Worm (Caenorhabditis elegans) whole organism, L2 larva: ENCODE measurements around the gene ZK1010.5.

Experiments
- F13H6.1 ChIP-seq: sonication (generic microtip); optimal IDR thresholded peaks from 2 replicates; lab custom pipeline; 2016; ENCODE audit warnings: missing genetic modification characterization, missing compliant biosample characterization
- R02D3.7 ChIP-seq: fragments of 150-350 bp; optimal IDR thresholded peaks from 2 replicates; lab custom pipeline; 2014; ENCODE audit warnings: missing biosample characterization, missing genetic modification characterization
- Y55F3AM.14 ChIP-seq: fragments of 200-800 bp; sonication (Bioruptor generic); optimal IDR thresholded peaks from 2 replicates; lab custom pipeline; 2018; ENCODE audit warnings: mild to moderate bottlenecking, missing genetic modification characterization, missing compliant biosample characterization
- ZK546.5 ChIP-seq: sonication (generic microtip); optimal IDR thresholded peaks from 2 replicates; lab custom pipeline; 2017; ENCODE audit warnings: missing biosample characterization, missing genetic modification characterization
- ama-1 ChIP-seq: fragments of 150-350 bp; optimal IDR thresholded peaks from 2 replicates; lab custom pipeline; 2018; ENCODE audit warnings: inconsistent platforms
- blmp-1 ChIP-seq: sonication (generic microtip); optimal IDR thresholded peaks from 2 replicates; lab custom pipeline; 2017; ENCODE audit warnings: missing genetic modification characterization, mild to moderate bottlenecking, missing compliant biosample characterization, antibody characterized with exemption, moderate library complexity; ENCODE audit not compliant: insufficient read depth
- crh-2 ChIP-seq: sonication (generic microtip); optimal IDR thresholded peaks from 2 replicates; lab custom pipeline; 2017; ENCODE audit warnings: missing biosample characterization, missing genetic modification characterization
- dmd-4 ChIP-seq: sonication (generic microtip); optimal IDR thresholded peaks from 2 replicates; lab custom pipeline; 2017; ENCODE audit warnings: missing biosample characterization, missing genetic modification characterization
- egl-27 ChIP-seq: sonication (generic microtip); optimal IDR thresholded peaks from 3 replicates; lab custom pipeline; 2017; ENCODE audit warnings: missing biosample characterization, missing genetic modification reagents, missing genetic modification characterization
- elt-1 ChIP-seq: fragments of 150-350 bp; optimal IDR thresholded peaks from 2 replicates; lab custom pipeline; 2014; ENCODE audit warnings: missing biosample characterization, missing genetic modification characterization
- elt-3 ChIP-seq: sonication (generic microtip); optimal IDR thresholded peaks from 2 replicates; lab custom pipeline; 2017; ENCODE audit warnings: missing biosample characterization, missing genetic modification characterization
- fos-1 ChIP-seq: fragments of 150-350 bp; optimal IDR thresholded peaks from 2 replicates; lab custom pipeline; 2014; ENCODE audit warnings: missing biosample characterization, missing genetic modification characterization
- lin-11 ChIP-seq: fragments of 150-350 bp; sonication (generic microtip); optimal IDR thresholded peaks from 2 replicates; lab custom pipeline; 2014; ENCODE audit warnings: missing biosample characterization, missing genetic modification characterization, inconsistent platforms, mixed read lengths
- lin-13 ChIP-seq: fragments of 150-350 bp; optimal IDR thresholded peaks from 2 replicates; lab custom pipeline; 2014; ENCODE audit warnings: missing biosample characterization, missing genetic modification reagents, missing genetic modification characterization
- lin-39 ChIP-seq: fragments of 150-350 bp; optimal IDR thresholded peaks from 2 replicates; lab custom pipeline; 2014; ENCODE audit warnings: missing biosample characterization, missing genetic modification reagents, missing genetic modification characterization
- lsy-2 ChIP-seq, 2 experiments: fragments of 150-350 bp in 1 of 2; sonication (generic microtip) in 1 of 2; optimal IDR thresholded peaks; 2 replicates each; lab custom pipeline; 2014 to 2017; ENCODE audit warnings: missing biosample characterization in 2 of 2, missing genetic modification characterization in 2 of 2
- mab-5 ChIP-seq: fragments of 150-350 bp; optimal IDR thresholded peaks from 2 replicates; lab custom pipeline; 2014; ENCODE audit warnings: missing biosample characterization, missing genetic modification characterization
- mbf-1 ChIP-seq: sonication (generic microtip); optimal IDR thresholded peaks from 2 replicates; lab custom pipeline; 2017; ENCODE audit warnings: missing biosample characterization, missing genetic modification characterization
- mdl-1 ChIP-seq, 2 experiments: fragments of 150-350 bp in 1 of 2; sonication (generic microtip) in 1 of 2; optimal IDR thresholded peaks; 2 replicates each; lab custom pipeline; 2017; ENCODE audit warnings: missing biosample characterization in 2 of 2, missing genetic modification characterization in 2 of 2
- nhr-10 ChIP-seq: sonication (generic microtip); optimal IDR thresholded peaks from 2 replicates; lab custom pipeline; 2017; ENCODE audit warnings: missing biosample characterization, missing genetic modification characterization
- nhr-129 ChIP-seq: fragments of 150-350 bp; optimal IDR thresholded peaks from 2 replicates; lab custom pipeline; 2014; ENCODE audit warnings: missing biosample characterization, missing genetic modification characterization
- nhr-237 ChIP-seq: fragments of 150-350 bp; optimal IDR thresholded peaks from 2 replicates; lab custom pipeline; 2014; ENCODE audit warnings: missing biosample characterization, missing genetic modification characterization
- nhr-25 ChIP-seq: fragments of 150-350 bp; sonication (generic microtip); optimal IDR thresholded peaks from 3 replicates; lab custom pipeline; 2014; ENCODE audit warnings: missing biosample characterization, missing genetic modification characterization
- nhr-6 ChIP-seq: fragments of 150-350 bp; optimal IDR thresholded peaks from 2 replicates; lab custom pipeline; 2014; ENCODE audit warnings: missing biosample characterization, missing genetic modification characterization
- peb-1 ChIP-seq: fragments of 150-350 bp; optimal IDR thresholded peaks from 2 replicates; lab custom pipeline; 2014; ENCODE audit warnings: missing biosample characterization, missing genetic modification characterization
- sem-4 ChIP-seq: fragments of 150-350 bp; optimal IDR thresholded peaks from 2 replicates; lab custom pipeline; 2014; ENCODE audit warnings: missing biosample characterization, missing genetic modification reagents, missing genetic modification characterization
- skn-1 ChIP-seq: sonication (generic microtip); optimal IDR thresholded peaks from 2 replicates; lab custom pipeline; 2017; ENCODE audit warnings: missing biosample characterization, missing genetic modification characterization
- sma-3 ChIP-seq: sonication (generic microtip); optimal IDR thresholded peaks from 2 replicates; lab custom pipeline; 2016; ENCODE audit warnings: missing genetic modification reagents, missing genetic modification characterization, missing compliant biosample characterization
- sma-9 ChIP-seq, 2 experiments: fragments of 150-350 bp in 1 of 2; sonication (generic microtip) in 1 of 2; optimal IDR thresholded peaks; 2 replicates each; lab custom pipeline; 2014 to 2016; ENCODE audit warnings: missing genetic modification characterization in 2 of 2, mild to moderate bottlenecking in 1 of 2, missing biosample characterization in 1 of 2, missing compliant biosample characterization in 1 of 2, missing genetic modification reagents in 1 of 2, moderate library complexity in 1 of 2
- snpc-4 ChIP-seq: fragments of 150-350 bp; optimal IDR thresholded peaks from 2 replicates; lab custom pipeline; 2014; ENCODE audit warnings: missing biosample characterization, missing genetic modification characterization
- unc-55 ChIP-seq: fragments of 150-350 bp; sonication (generic microtip); optimal IDR thresholded peaks from 3 replicates; lab custom pipeline; 2014; ENCODE audit warnings: missing biosample characterization, missing genetic modification reagents, missing genetic modification characterization
- unc-62 ChIP-seq: fragments of 150-350 bp; optimal IDR thresholded peaks from 2 replicates; lab custom pipeline; 2014; ENCODE audit warnings: missing biosample characterization, missing genetic modification reagents, missing genetic modification characterization
- zag-1 ChIP-seq: fragments of 150-350 bp; optimal IDR thresholded peaks from 2 replicates; lab custom pipeline; 2014; ENCODE audit warnings: missing biosample characterization, missing genetic modification characterization
- ztf-1 ChIP-seq: fragments of 200-800 bp; sonication (Bioruptor generic); conservative IDR thresholded peaks from 2 replicates; pipeline ENCODE4 v1.3.6; 2022; ENCODE audit warnings: missing genetic modification characterization, missing compliant biosample characterization
- ztf-11 ChIP-seq: sonication (generic microtip); optimal IDR thresholded peaks from 2 replicates; lab custom pipeline; 2017; ENCODE audit warnings: missing biosample characterization, missing genetic modification characterization
- ztf-4 ChIP-seq: fragments of 150-350 bp; optimal IDR thresholded peaks from 2 replicates; lab custom pipeline; 2014; ENCODE audit warnings: missing biosample characterization, missing genetic modification characterization

The ZK1010.5 gene

DNA sequence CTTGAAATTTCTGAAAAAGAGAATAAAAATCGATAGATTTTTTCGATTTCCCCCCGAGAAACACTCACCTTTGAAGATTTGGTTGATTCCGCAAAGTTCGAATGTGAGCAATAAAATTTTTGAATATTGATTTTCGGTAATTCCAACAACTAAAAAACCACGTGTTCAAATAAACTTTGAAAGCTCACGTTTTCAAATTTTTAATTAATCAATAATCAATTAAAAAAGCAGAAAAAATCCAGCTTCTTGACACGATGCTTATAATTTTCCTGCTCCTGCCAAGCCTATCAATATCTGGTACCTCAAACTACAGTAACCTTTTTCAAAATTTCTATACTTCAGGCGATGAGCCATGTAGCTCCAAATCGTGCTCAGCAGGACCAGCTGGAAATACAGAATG is at the start of gene ZK1010.5:
TSS of gene ZK1010.5 (minus strand) at position 101 of the 400 bp plus-strand sequence.
- TF ChIP-seq elt-3: no peak
- TF ChIP-seq nhr-129 (tag; lab: Kevin White, UChicago): no peak
- no peak for TF ChIP-seq lsy-2 (tag; optimal IDR thresholded peaks at IDR 0.05; lab: Kevin White, UChicago)
- TF ChIP-seq zag-1 (tag; lab: Kevin White, UChicago): no peak
- TF ChIP-seq unc-55 (GFP tag; lab: Kevin White, UChicago): no peak
- no peak for TF ChIP-seq snpc-4 (tag; lab: Kevin White, UChicago)
- no peak for TF ChIP-seq peb-1
- TF ChIP-seq ama-1 (lab: Kevin White, UChicago): no peak
- TF ChIP-seq sem-4 (tag; lab: Kevin White, UChicago): no peak

DNA sequence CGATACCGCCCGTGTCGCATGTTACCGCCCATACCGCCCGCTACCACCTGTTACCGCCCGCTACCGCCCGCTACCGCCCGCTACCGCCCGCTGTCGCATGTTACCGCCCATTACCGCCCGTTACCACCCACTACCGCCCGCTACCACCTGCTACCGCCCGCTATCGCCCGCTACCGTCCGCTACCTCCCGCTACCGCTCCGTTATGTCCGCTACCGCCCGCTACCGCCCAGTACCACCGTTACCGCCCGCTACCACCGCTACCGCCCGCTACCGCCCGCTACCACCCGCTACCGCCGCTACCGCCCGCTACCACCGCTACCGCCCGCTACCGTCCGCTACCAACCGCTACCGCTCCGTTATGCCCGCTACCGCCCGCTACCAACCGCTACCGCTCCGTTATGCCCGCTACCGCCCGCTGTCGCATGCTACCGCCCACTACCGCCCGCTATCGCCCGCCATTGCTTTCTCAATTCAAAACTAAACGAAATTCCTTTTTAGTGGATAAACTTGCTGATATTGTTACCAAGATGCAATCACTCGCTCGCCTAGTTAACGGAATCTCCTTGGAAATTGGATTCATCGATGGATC is 45.2 kb upstream of the ZK1010.5 start:
- no peak for TF ChIP-seq elt-1 (tag; lab: Kevin White, UChicago)
- no peak for TF ChIP-seq crh-2 (tag; lab: Kevin White, UChicago)
- TF ChIP-seq dmd-4: no peak
- no peak for TF ChIP-seq nhr-6 (tag; lab: Kevin White, UChicago)
- TF ChIP-seq sma-9 (GFP tag; optimal IDR thresholded peaks at IDR 0.05; lab: Kevin White, UChicago): no peak
- TF ChIP-seq sma-9 (tag; optimal IDR thresholded peaks at IDR 0.05; lab: Kevin White, UChicago): no peak
- no peak for TF ChIP-seq mdl-1 (tag; optimal IDR thresholded peaks at IDR 0.05; lab: Kevin White, UChicago)

- TF ChIP-seq nhr-237 (tag; lab: Kevin White, UChicago) (no peak), ztf-4 (no peak), ztf-1 (GFP tag; lab: Robert Waterston, UW) (no peak), sma-9 (GFP tag; optimal IDR thresholded peaks at IDR 0.05; lab: Kevin White, UChicago) (no peak), sma-9 (tag; optimal IDR thresholded peaks at IDR 0.05; lab: Kevin White, UChicago) (no peak), nhr-129 (tag; lab: Kevin White, UChicago) (no peak), R02D3.7 (tag; lab: Kevin White, UChicago) (no peak), egl-27 (tag; lab: Kevin White, UChicago) (no peak), mab-5 (no peak), ztf-11 (no peak), blmp-1 (no peak), sem-4 (tag; lab: Kevin White, UChicago) (no peak), Y55F3AM.14 (GFP tag; lab: Kevin White, UChicago) (no peak), mdl-1 (tag; optimal IDR thresholded peaks at IDR 0.05; lab: Kevin White, UChicago) (no peak), ZK546.5 (tag; lab: Kevin White, UChicago) (no peak), mbf-1 (tag; lab: Kevin White, UChicago) (no peak), nhr-10 (tag; lab: Kevin White, UChicago) (no peak), sma-3 (GFP tag; lab: Kevin White, UChicago) (no peak)
These were observed 44.4 kb upstream of the ZK1010.5 start, which contains the start of gene F14F7.5 for ce11 chrIII:13031701-13032100. Gene F14F7.5 (plus strand): TSS chrIII:13032001.

ce11 chrIII:13030551-13030950 is 43.2 kb upstream of the ZK1010.5 start, which contains the start of gene F14F7.7:
Gene F14F7.7 (plus strand): TSS chrIII:13030904.
- TF ChIP-seq sem-4 (tag; lab: Kevin White, UChicago): no peak
- no peak for TF ChIP-seq nhr-10 (tag; lab: Kevin White, UChicago)
- no peak for TF ChIP-seq zag-1 (tag; lab: Kevin White, UChicago)
- TF ChIP-seq unc-62 (GFP tag; lab: Kevin White, UChicago): no peak
- TF ChIP-seq R02D3.7 (tag; lab: Kevin White, UChicago): no peak
- TF ChIP-seq lin-39 (tag; lab: Kevin White, UChicago): no peak
- no peak for TF ChIP-seq mbf-1 (tag; lab: Kevin White, UChicago)
- no peak for TF ChIP-seq sma-3 (GFP tag; lab: Kevin White, UChicago)
- TF ChIP-seq F13H6.1: no peak
- TF ChIP-seq fos-1 (tag; lab: Kevin White, UChicago): no peak
- no peak for TF ChIP-seq elt-1 (tag; lab: Kevin White, UChicago)
- TF ChIP-seq lin-13 (GFP tag; lab: Kevin White, UChicago): no peak
- TF ChIP-seq nhr-25: no peak
- no peak for TF ChIP-seq skn-1 (tag; lab: Kevin White, UChicago)
- no peak for TF ChIP-seq nhr-237 (tag; lab: Kevin White, UChicago)
- TF ChIP-seq lin-11 (tag; lab: Kevin White, UChicago): no peak
